Worm (Caenorhabditis elegans) whole organism, mixed stage, embryonic: ENCODE data around the gene C05B5.11.

ENCODE experiments used
- bed-3 ChIP-seq: fragments of 200-800 bp; sonication (Bioruptor generic); optimal IDR thresholded peaks from 3 replicates; lab custom pipeline; 2018; ENCODE audit warnings: mild to moderate bottlenecking, missing genetic modification characterization, moderate library complexity, missing compliant biosample characterization
- drap-1 ChIP-seq: fragments of 200-800 bp; sonication (Bioruptor generic); optimal IDR thresholded peaks from 3 replicates; lab custom pipeline; 2018; ENCODE audit warnings: mild to moderate bottlenecking, missing genetic modification characterization, missing compliant biosample characterization
- hlh-1 ChIP-seq: fragments of 150-350 bp; optimal IDR thresholded peaks from 2 replicates; lab custom pipeline; 2014; ENCODE audit warnings: missing biosample characterization, missing genetic modification reagents, missing genetic modification characterization
- pha-4 ChIP-seq: fragments of 150-350 bp; optimal IDR thresholded peaks from 2 replicates; lab custom pipeline; 2018; ENCODE audit warnings: missing biosample characterization, missing genetic modification reagents, missing genetic modification characterization

DNA sequence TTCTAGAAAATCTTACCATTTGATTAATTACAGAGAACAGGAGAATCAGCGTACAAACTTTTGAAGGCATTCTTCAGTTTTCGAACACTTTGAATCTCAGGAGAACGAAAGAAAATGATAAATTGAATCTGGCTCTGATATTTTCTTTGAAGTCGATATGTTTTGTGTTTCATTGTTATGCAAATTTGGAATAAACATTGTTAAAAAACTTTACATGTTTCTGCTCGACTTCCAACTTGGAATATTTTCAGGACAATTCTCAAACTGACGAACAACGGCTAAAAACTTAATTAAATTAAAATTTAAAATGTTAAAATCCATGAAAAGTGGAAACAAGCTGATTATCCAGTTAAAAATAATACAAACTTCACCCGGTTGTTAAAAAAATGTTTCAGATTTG lies 16.0 kb upstream of the C05B5.11 start, which contains the start of gene C05B5.1:
- no peak for TF ChIP-seq bed-3
- no peak for TF ChIP-seq hlh-1
- no peak for TF ChIP-seq pha-4 (tag; lab: Kevin White, UChicago)
- no peak for TF ChIP-seq drap-1
